Worm (Caenorhabditis elegans) whole organism, young adult: ENCODE data around the gene H06H21.37.

Source experiments
- K12H6.12 ChIP-seq: fragments of 200-800 bp; sonication (Bioruptor generic); optimal IDR thresholded peaks from 2 replicates; lab custom pipeline; 2018; ENCODE audit warnings: mild to moderate bottlenecking, missing genetic modification characterization, missing compliant biosample characterization
- T07F8.4 ChIP-seq: sonication (generic microtip); optimal IDR thresholded peaks from 2 replicates; lab custom pipeline; 2016; ENCODE audit warnings: mild to moderate bottlenecking, missing genetic modification characterization, moderate library complexity, missing compliant biosample characterization
- bed-1 ChIP-seq: fragments of 200-800 bp; sonication (Bioruptor generic); IDR thresholded peaks from 2 replicates; pipeline ENCODE4 v1.3.6; 2022; ENCODE audit warnings: missing genetic modification reagents, missing genetic modification characterization, missing compliant biosample characterization
- ceh-58 ChIP-seq: fragments of 200-800 bp; sonication (Bioruptor generic); IDR thresholded peaks from 2 replicates; pipeline ENCODE4 v1.3.6; 2022; ENCODE audit warnings: missing genetic modification characterization, missing compliant biosample characterization
- ceh-79 ChIP-seq: sonication (generic microtip); optimal IDR thresholded peaks from 2 replicates; lab custom pipeline; 2017; ENCODE audit warnings: mild to moderate bottlenecking, missing genetic modification characterization, missing compliant biosample characterization
- chd-7 ChIP-seq: sonication (generic microtip); optimal IDR thresholded peaks from 2 replicates; lab custom pipeline; 2016; ENCODE audit warnings: mild to moderate bottlenecking, missing genetic modification characterization, moderate library complexity, missing compliant biosample characterization
- dpl-1 ChIP-seq: fragments of 150-350 bp; optimal IDR thresholded peaks from 2 replicates; lab custom pipeline; 2014; ENCODE audit warnings: missing biosample characterization, missing genetic modification reagents, missing genetic modification characterization
- egl-18 ChIP-seq: fragments of 200-800 bp; sonication (Bioruptor generic); IDR thresholded peaks from 2 replicates; pipeline ENCODE4 v1.3.6; 2022; ENCODE audit warnings: missing genetic modification reagents, missing genetic modification characterization, missing compliant biosample characterization
- ets-4 ChIP-seq: fragments of 200-800 bp; sonication (Bioruptor generic); optimal IDR thresholded peaks from 2 replicates; lab custom pipeline; 2018; ENCODE audit warnings: mild to moderate bottlenecking, missing genetic modification characterization, missing compliant biosample characterization
- lin-26 ChIP-seq: fragments of 200-800 bp; sonication (Bioruptor generic); IDR thresholded peaks from 2 replicates; pipeline ENCODE4 v1.3.6; 2022; ENCODE audit warnings: missing genetic modification reagents, missing genetic modification characterization, missing compliant biosample characterization
- mel-28 ChIP-seq: sonication (generic microtip); optimal IDR thresholded peaks from 2 replicates; lab custom pipeline; 2016; ENCODE audit warnings: borderline replicate concordance, mild to moderate bottlenecking, missing genetic modification characterization, missing compliant biosample characterization
- xnd-1 ChIP-seq: sonication (generic microtip); optimal IDR thresholded peaks from 2 replicates; lab custom pipeline; 2016; ENCODE audit warnings: missing genotype, missing genetic modification reagents, missing genetic modification characterization, missing compliant biosample characterization
- zim-3 ChIP-seq: sonication (generic microtip); optimal IDR thresholded peaks from 2 replicates; lab custom pipeline; 2017; ENCODE audit warnings: mild to moderate bottlenecking, missing genetic modification characterization, moderate library complexity, missing compliant biosample characterization
- ztf-18 ChIP-seq: sonication (generic microtip); optimal IDR thresholded peaks from 2 replicates; lab custom pipeline; 2016; ENCODE audit warnings: missing genotype, mild to moderate bottlenecking, missing genetic modification characterization, missing compliant biosample characterization

DNA sequence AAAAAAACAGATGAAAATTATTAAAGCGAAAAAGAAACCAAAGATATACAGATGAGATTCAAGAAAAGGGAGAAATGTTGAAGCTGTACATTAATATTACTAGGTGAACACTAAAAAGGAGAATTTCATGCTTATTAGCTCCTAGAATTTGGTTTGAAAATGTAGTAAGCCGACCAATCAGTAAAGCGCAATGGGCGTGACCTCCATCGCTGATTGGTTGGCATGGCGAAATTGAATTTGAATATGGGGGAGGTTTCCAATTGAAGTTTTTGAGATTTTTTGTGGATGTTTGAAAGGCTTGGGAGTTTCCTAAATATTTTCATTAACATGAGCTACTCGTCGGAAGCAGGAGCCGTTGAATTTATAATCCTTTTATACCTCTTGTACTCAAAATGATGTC lies 33.3 kb downstream of the H06H21.37 start:
- no peak for TF ChIP-seq ets-4 (GFP tag; lab: Kevin White, UChicago)
- TF ChIP-seq lin-26 (GFP tag; lab: Robert Waterston, UW): no peak
- TF ChIP-seq xnd-1 (tag; lab: Kevin White, UChicago): no peak
- TF ChIP-seq ceh-79 (tag; lab: Kevin White, UChicago): no peak
- no peak for TF ChIP-seq T07F8.4 (tag; lab: Kevin White, UChicago)
- no peak for TF ChIP-seq zim-3
- no peak for TF ChIP-seq K12H6.12 (tag; lab: Kevin White, UChicago)
- no peak for TF ChIP-seq dpl-1
- TF ChIP-seq ztf-18 (tag; lab: Kevin White, UChicago): no peak
- TF ChIP-seq chd-7 (tag; lab: Kevin White, UChicago): no peak
- TF ChIP-seq bed-1: no peak
- TF ChIP-seq mel-28 (tag; lab: Kevin White, UChicago): no peak
- no peak for TF ChIP-seq ceh-58
- TF ChIP-seq egl-18 (GFP tag; lab: Robert Waterston, UW): no peak
